Worm (Caenorhabditis elegans) whole organism, young adult: ENCODE measurements around the gene Y43C5A.2.

Source experiments
- F10E7.11 ChIP-seq: sonication (generic microtip); optimal IDR thresholded peaks from 2 replicates; lab custom pipeline; 2017; ENCODE audit warnings: mild to moderate bottlenecking, missing genetic modification characterization, moderate library complexity, missing compliant biosample characterization
- F33H1.4 ChIP-seq: fragments of 200-800 bp; sonication (Bioruptor generic); IDR thresholded peaks from 2 replicates; pipeline ENCODE4 v1.3.6; 2022; ENCODE audit warnings: missing genetic modification reagents, missing genetic modification characterization, missing compliant biosample characterization
- F39B2.1 ChIP-seq: fragments of 200-800 bp; sonication (Bioruptor generic); IDR thresholded peaks from 2 replicates; pipeline ENCODE4 v1.3.6; 2022; ENCODE audit warnings: missing genetic modification reagents, missing genetic modification characterization, missing compliant biosample characterization
- F57C9.4 ChIP-seq: sonication (generic microtip); optimal IDR thresholded peaks from 2 replicates; lab custom pipeline; 2017; ENCODE audit warnings: mild to moderate bottlenecking, missing genetic modification characterization, missing compliant biosample characterization
- K11D2.4 ChIP-seq: fragments of 200-800 bp; sonication (Bioruptor generic); IDR thresholded peaks from 2 replicates; pipeline ENCODE4 v1.3.6; 2022; ENCODE audit warnings: missing genetic modification reagents, missing genetic modification characterization, missing compliant biosample characterization
- T07F8.4 ChIP-seq: sonication (generic microtip); optimal IDR thresholded peaks from 2 replicates; lab custom pipeline; 2016; ENCODE audit warnings: mild to moderate bottlenecking, missing genetic modification characterization, moderate library complexity, missing compliant biosample characterization
- Y53G8AR.9 ChIP-seq: fragments of 200-800 bp; sonication (Bioruptor generic); conservative IDR thresholded peaks from 2 replicates; pipeline ENCODE4 v1.3.6; 2022; ENCODE audit warnings: missing genetic modification reagents, missing genetic modification characterization, missing compliant biosample characterization
- Y79H2A.3 ChIP-seq: fragments of 200-800 bp; sonication (Bioruptor generic); conservative IDR thresholded peaks from 2 replicates; pipeline ENCODE4 v1.3.6; 2022; ENCODE audit warnings: missing genetic modification reagents, missing genetic modification characterization, missing compliant biosample characterization
- Y95B8A.8 ChIP-seq: fragments of 200-800 bp; sonication (Bioruptor generic); IDR thresholded peaks from 2 replicates; pipeline ENCODE4 v1.3.6; 2022; ENCODE audit warnings: missing genetic modification reagents, missing genetic modification characterization, missing compliant biosample characterization
- ama-1 ChIP-seq, 3 experiments: fragments of 150-350 bp in 1 of 3; sonication (generic microtip) in 2 of 3; optimal IDR thresholded peaks; 2 replicates each; lab custom pipeline; 2014 to 2018; ENCODE audit warnings: missing biosample characterization in 2 of 3, missing genetic modification characterization in 2 of 3, missing genetic modification reagents in 2 of 3
- athp-1 ChIP-seq: sonication (generic microtip); optimal IDR thresholded peaks from 2 replicates; lab custom pipeline; 2017; ENCODE audit warnings: mild to moderate bottlenecking, missing genetic modification characterization, missing compliant biosample characterization
- attf-3 ChIP-seq: fragments of 200-800 bp; sonication (Bioruptor generic); conservative IDR thresholded peaks from 2 replicates; pipeline ENCODE4 v1.3.6; 2022; ENCODE audit warnings: missing genetic modification reagents, missing genetic modification characterization, missing compliant biosample characterization
- bed-2 ChIP-seq: fragments of 200-800 bp; sonication (Bioruptor generic); IDR thresholded peaks from 2 replicates; pipeline ENCODE4 v1.3.6; 2022; ENCODE audit warnings: missing genetic modification reagents, missing genetic modification characterization, missing compliant biosample characterization
- cebp-2 ChIP-seq: fragments of 200-800 bp; sonication (Bioruptor generic); IDR thresholded peaks from 2 replicates; pipeline ENCODE4 v1.3.6; 2022; ENCODE audit warnings: missing genetic modification characterization, missing compliant biosample characterization
- ceh-100 ChIP-seq: fragments of 200-800 bp; sonication (Bioruptor generic); IDR thresholded peaks from 2 replicates; pipeline ENCODE4 v1.3.6; 2022; ENCODE audit warnings: missing genetic modification reagents, missing genetic modification characterization, missing compliant biosample characterization
- chd-7 ChIP-seq: sonication (generic microtip); optimal IDR thresholded peaks from 2 replicates; lab custom pipeline; 2016; ENCODE audit warnings: mild to moderate bottlenecking, missing genetic modification characterization, moderate library complexity, missing compliant biosample characterization
- dox-1 ChIP-seq: fragments of 200-800 bp; sonication (Bioruptor generic); IDR thresholded peaks from 2 replicates; pipeline ENCODE4 v1.3.6; 2022; ENCODE audit warnings: missing genetic modification reagents, missing genetic modification characterization, missing compliant biosample characterization
- dpff-1 ChIP-seq: sonication (generic microtip); optimal IDR thresholded peaks from 2 replicates; lab custom pipeline; 2017; ENCODE audit warnings: mild to moderate bottlenecking, missing genetic modification characterization, missing compliant biosample characterization
- dpl-1 ChIP-seq: fragments of 150-350 bp; optimal IDR thresholded peaks from 2 replicates; lab custom pipeline; 2014; ENCODE audit warnings: missing biosample characterization, missing genetic modification reagents, missing genetic modification characterization
- egl-18 ChIP-seq: fragments of 200-800 bp; sonication (Bioruptor generic); IDR thresholded peaks from 2 replicates; pipeline ENCODE4 v1.3.6; 2022; ENCODE audit warnings: missing genetic modification reagents, missing genetic modification characterization, missing compliant biosample characterization
- ets-4 ChIP-seq: fragments of 200-800 bp; sonication (Bioruptor generic); optimal IDR thresholded peaks from 2 replicates; lab custom pipeline; 2018; ENCODE audit warnings: mild to moderate bottlenecking, missing genetic modification characterization, missing compliant biosample characterization
- hlh-12 ChIP-seq: sonication (generic microtip); optimal IDR thresholded peaks from 2 replicates; lab custom pipeline; 2016; ENCODE audit warnings: missing genetic modification characterization, missing compliant biosample characterization
- hmg-1.2 ChIP-seq: fragments of 200-800 bp; sonication (Bioruptor generic); IDR thresholded peaks from 2 replicates; pipeline ENCODE4 v1.3.6; 2022; ENCODE audit warnings: missing genetic modification reagents, missing genetic modification characterization, missing compliant biosample characterization
- hmg-20 ChIP-seq: fragments of 200-800 bp; sonication (Bioruptor generic); IDR thresholded peaks from 2 replicates; pipeline ENCODE4 v1.3.6; 2022; ENCODE audit warnings: missing genetic modification reagents, missing genetic modification characterization, missing compliant biosample characterization
- hrde-1 ChIP-seq: sonication (generic microtip); optimal IDR thresholded peaks from 2 replicates; lab custom pipeline; 2016; ENCODE audit warnings: missing genetic modification characterization, mild to moderate bottlenecking, missing compliant biosample characterization, moderate library complexity, missing genotype, missing genetic modification reagents, borderline replicate concordance
- hsf-1 ChIP-seq: fragments of 200-800 bp; sonication (Bioruptor generic); IDR thresholded peaks from 2 replicates; pipeline ENCODE4 v1.3.6; 2022; ENCODE audit warnings: missing genetic modification reagents, missing genetic modification characterization, missing compliant biosample characterization
- let-526 ChIP-seq: fragments of 200-800 bp; sonication (Bioruptor generic); IDR thresholded peaks from 2 replicates; pipeline ENCODE4 v1.3.6; 2022; ENCODE audit warnings: missing genetic modification reagents, missing genetic modification characterization, missing compliant biosample characterization
- lsl-1 ChIP-seq: fragments of 200-800 bp; sonication (Bioruptor generic); optimal IDR thresholded peaks from 2 replicates; lab custom pipeline; 2018; ENCODE audit warnings: mild to moderate bottlenecking, missing genetic modification characterization, moderate library complexity, missing compliant biosample characterization
- lsy-27 ChIP-seq: sonication (generic microtip); optimal IDR thresholded peaks from 2 replicates; lab custom pipeline; 2017; ENCODE audit warnings: missing genetic modification characterization, mild to moderate bottlenecking, missing compliant biosample characterization, antibody characterized with exemption, missing genotype, borderline replicate concordance; ENCODE audit not compliant: insufficient read depth
- madf-8 ChIP-seq: fragments of 200-800 bp; sonication (Bioruptor generic); conservative IDR thresholded peaks from 2 replicates; pipeline ENCODE4 v1.3.6; 2022; ENCODE audit warnings: missing genetic modification reagents, missing genetic modification characterization, missing compliant biosample characterization
- mes-4 ChIP-seq: sonication (generic microtip); optimal IDR thresholded peaks from 2 replicates; lab custom pipeline; 2016; ENCODE audit warnings: missing genotype, missing genetic modification characterization, missing compliant biosample characterization
- nhr-120 ChIP-seq: fragments of 200-800 bp; sonication (Bioruptor generic); IDR thresholded peaks from 2 replicates; pipeline ENCODE4 v1.3.6; 2022; ENCODE audit warnings: missing genetic modification characterization, missing compliant biosample characterization
- pbrm-1 ChIP-seq: fragments of 200-800 bp; sonication (Bioruptor generic); IDR thresholded peaks from 2 replicates; pipeline ENCODE4 v1.3.6; 2022; ENCODE audit warnings: missing genetic modification reagents, missing genetic modification characterization, missing compliant biosample characterization
- pha-4 ChIP-seq: fragments of 150-350 bp; sonication (generic microtip); optimal IDR thresholded peaks from 2 replicates; lab custom pipeline; 2014; ENCODE audit warnings: missing biosample characterization, missing genetic modification reagents, missing genetic modification characterization
- rcor-1 ChIP-seq: fragments of 200-800 bp; sonication (Bioruptor generic); IDR thresholded peaks from 2 replicates; pipeline ENCODE4 v1.3.6; 2022; ENCODE audit warnings: missing genetic modification reagents, missing genetic modification characterization, missing compliant biosample characterization
- rec-8 ChIP-seq, 2 experiments: sonication (generic microtip); optimal IDR thresholded peaks; 2 replicates each; lab custom pipeline; 2016; ENCODE audit warnings: mild to moderate bottlenecking in 2 of 2, missing genetic modification characterization in 2 of 2, missing genetic modification reagents in 2 of 2, missing genotype in 2 of 2, missing biosample characterization in 1 of 2, missing compliant biosample characterization in 1 of 2, moderate library complexity in 1 of 2
- sdz-38 ChIP-seq: sonication (generic microtip); optimal IDR thresholded peaks from 2 replicates; lab custom pipeline; 2016; ENCODE audit warnings: missing genotype, missing genetic modification characterization, missing compliant biosample characterization
- snpc-1.1 ChIP-seq: sonication (generic microtip); optimal IDR thresholded peaks from 2 replicates; lab custom pipeline; 2017; ENCODE audit warnings: missing genetic modification characterization, mild to moderate bottlenecking, missing compliant biosample characterization, antibody characterized with exemption, moderate library complexity, missing genotype, missing genetic modification reagents; ENCODE audit not compliant: insufficient read depth
- snpc-3.4 ChIP-seq: sonication (generic microtip); optimal IDR thresholded peaks from 2 replicates; lab custom pipeline; 2017; ENCODE audit warnings: missing genetic modification characterization, mild to moderate bottlenecking, missing compliant biosample characterization, antibody characterized with exemption, moderate library complexity, missing genotype, missing genetic modification reagents
- tbp1 ChIP-seq: fragments of 200-800 bp; sonication (Bioruptor generic); optimal IDR thresholded peaks from 2 replicates; lab custom pipeline; 2018; ENCODE audit warnings: mild to moderate bottlenecking, missing genetic modification characterization, missing compliant biosample characterization
- tbx-9 ChIP-seq: sonication (generic microtip); optimal IDR thresholded peaks from 2 replicates; lab custom pipeline; 2016; ENCODE audit warnings: borderline replicate concordance, missing genetic modification characterization, inconsistent platforms, missing compliant biosample characterization
- ztf-22 ChIP-seq: fragments of 200-800 bp; sonication (Bioruptor generic); optimal IDR thresholded peaks from 2 replicates; lab custom pipeline; 2018; ENCODE audit warnings: mild to moderate bottlenecking, missing genetic modification characterization, moderate library complexity, missing compliant biosample characterization
- ztf-26 ChIP-seq: sonication (generic microtip); optimal IDR thresholded peaks from 2 replicates; lab custom pipeline; 2017; ENCODE audit warnings: missing genetic modification characterization, missing compliant biosample characterization
- ztf-3 ChIP-seq: fragments of 200-800 bp; sonication (Bioruptor generic); optimal IDR thresholded peaks from 2 replicates; lab custom pipeline; 2018; ENCODE audit warnings: mild to moderate bottlenecking, missing genetic modification characterization, missing compliant biosample characterization

Gene Y43C5A.2

ce11 chrIV:10302203-10302602 lies 32.5 kb downstream of the Y43C5A.2 start, which contains the start of gene R09E10.5:
Gene R09E10.5, minus strand, starts transcription at chrIV:10302303.
- no peak for TF ChIP-seq F57C9.4
- no peak for TF ChIP-seq dox-1 (GFP tag; lab: Robert Waterston, UW)
- no peak for TF ChIP-seq snpc-3.4 (tag; lab: Kevin White, UChicago)
- no peak for TF ChIP-seq tbx-9 (tag; lab: Kevin White, UChicago)
- TF ChIP-seq rec-8 (tag; optimal IDR thresholded peaks at IDR 0.05; lab: Kevin White, UChicago): no peak
- no peak for TF ChIP-seq sdz-38 (tag; lab: Kevin White, UChicago)
- no peak for TF ChIP-seq Y95B8A.8 (GFP tag; lab: Robert Waterston, UW)
- no peak for TF ChIP-seq hmg-1.2 (GFP tag; lab: Robert Waterston, UW)
- TF ChIP-seq rcor-1 (GFP tag; lab: Robert Waterston, UW): no peak
- TF ChIP-seq F39B2.1: no peak
- TF ChIP-seq ets-4 (GFP tag; lab: Kevin White, UChicago): no peak
- no peak for TF ChIP-seq hsf-1 (GFP tag; lab: Robert Waterston, UW)
- TF ChIP-seq ama-1 (optimal IDR thresholded peaks at IDR 0.05; lab: Kevin White, UChicago): no peak
- TF ChIP-seq ama-1 (GFP tag; optimal IDR thresholded peaks at IDR 0.05; lab: Kevin White, UChicago): no peak
- no peak for TF ChIP-seq hlh-12
- no peak for TF ChIP-seq hmg-20 (GFP tag; lab: Robert Waterston, UW)
- no peak for TF ChIP-seq attf-3 (GFP tag; lab: Robert Waterston, UW)
- no peak for TF ChIP-seq athp-1
- no peak for TF ChIP-seq hrde-1
- no peak for TF ChIP-seq mes-4 (tag; lab: Kevin White, UChicago)

DNA sequence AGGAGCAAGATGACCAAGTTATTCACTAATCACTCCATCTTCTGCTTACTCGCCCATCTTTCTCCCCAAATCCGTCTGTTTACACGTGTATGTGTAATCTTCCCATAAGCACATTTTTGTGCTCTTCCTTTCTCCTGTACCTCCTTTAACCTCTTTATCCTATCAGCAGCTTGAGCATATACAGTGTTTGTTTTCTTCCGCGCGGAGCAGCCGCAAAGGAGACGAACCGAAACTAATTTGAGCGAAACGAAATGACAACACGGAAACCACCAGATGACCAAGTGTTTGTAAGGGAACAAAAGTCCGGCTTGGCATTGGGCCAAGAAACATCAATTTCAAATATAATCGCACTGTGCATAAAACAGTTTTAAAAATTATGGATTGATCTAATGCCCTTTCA lies 34.7 kb downstream of the Y43C5A.2 start:
- TF ChIP-seq pha-4 (tag; lab: Kevin White, UChicago) (no peak), ama-1 (optimal IDR thresholded peaks at IDR 0.05; lab: Kevin White, UChicago) (no peak), ama-1 (GFP tag; optimal IDR thresholded peaks at IDR 0.05; lab: Kevin White, UChicago) (no peak), snpc-1.1 (tag; lab: Kevin White, UChicago) (no peak), T07F8.4 (tag; lab: Kevin White, UChicago) (no peak), madf-8 (GFP tag; lab: Robert Waterston, UW) (no peak), chd-7 (no peak), cebp-2 (GFP tag; lab: Robert Waterston, UW) (no peak), bed-2 (GFP tag; lab: Robert Waterston, UW) (no peak)

ce11 chrIV:10310329-10310728 lies 40.6 kb downstream of the Y43C5A.2 start, which contains the start of gene R09E10.8:
Gene R09E10.8, minus strand, starts transcription at chrIV:10310429.
- TF ChIP-seq F33H1.4 (GFP tag; lab: Robert Waterston, UW) (no peak), nhr-120 (GFP tag; lab: Robert Waterston, UW) (no peak), ztf-26 (tag; lab: Kevin White, UChicago) (no peak), hrde-1 (no peak), Y79H2A.3 (no peak), egl-18 (no peak), ztf-22 (GFP tag; lab: Kevin White, UChicago) (no peak), madf-8 (GFP tag; lab: Robert Waterston, UW) (no peak), hmg-1.2 (GFP tag; lab: Robert Waterston, UW) (no peak), lsy-27 (tag; lab: Kevin White, UChicago) (no peak)

DNA sequence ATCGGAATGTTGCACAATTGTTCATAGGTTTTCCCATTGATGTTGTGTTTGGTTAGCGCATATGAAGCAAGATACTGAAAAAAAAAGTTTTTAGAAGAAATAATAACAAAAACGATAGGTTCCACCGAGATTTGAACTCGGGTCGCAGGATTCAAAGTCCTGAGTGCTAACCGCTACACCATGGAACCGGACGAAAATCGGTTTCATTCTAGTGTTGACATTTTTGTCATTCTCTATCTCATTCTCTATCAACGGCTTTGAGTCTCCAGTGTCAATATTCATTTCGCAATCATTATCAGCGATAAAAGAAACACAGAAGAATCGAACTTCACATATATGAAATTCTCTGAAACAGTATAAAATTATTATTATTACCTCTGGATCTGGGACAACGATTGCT lies 41.4 kb downstream of the Y43C5A.2 start:
- TF ChIP-seq pbrm-1 (peak; percentile 51; the same call in 1 of the 2 replicates), ceh-100 (GFP tag; lab: Robert Waterston, UW) (no peak), dpff-1 (tag; lab: Kevin White, UChicago) (no peak), tbp1 (GFP tag; lab: Kevin White, UChicago) (peak; percentile 92), hmg-20 (GFP tag; lab: Robert Waterston, UW) (no peak), ztf-3 (GFP tag; lab: Kevin White, UChicago) (no peak), let-526 (GFP tag; lab: Robert Waterston, UW) (no peak), F10E7.11 (tag; lab: Kevin White, UChicago) (no peak), Y53G8AR.9 (GFP tag; lab: Robert Waterston, UW) (no peak), hmg-1.2 (GFP tag; lab: Robert Waterston, UW) (no peak), lsl-1 (GFP tag; lab: Kevin White, UChicago) (no peak), dpl-1 (GFP tag; lab: Kevin White, UChicago) (no peak), K11D2.4 (GFP tag; lab: Robert Waterston, UW) (no peak)
